Worm (Caenorhabditis elegans) whole organism, L1 larva: ENCODE results near the gene ceh-28.

Experiments
- aha-1 ChIP-seq: fragments of 150-350 bp; optimal IDR thresholded peaks from 2 replicates; lab custom pipeline; 2014; ENCODE audit warnings: missing biosample characterization, missing genetic modification characterization
- alr-1 ChIP-seq: fragments of 200-800 bp; sonication (Bioruptor generic); optimal IDR thresholded peaks from 2 replicates; lab custom pipeline; 2018; ENCODE audit warnings: borderline replicate concordance, mild to moderate bottlenecking, missing genetic modification characterization, missing compliant biosample characterization
- ama-1 ChIP-seq: fragments of 150-350 bp; optimal IDR thresholded peaks from 2 replicates; lab custom pipeline; 2014
- lin-39 ChIP-seq: fragments of 150-350 bp; optimal IDR thresholded peaks from 2 replicates; lab custom pipeline; 2014; ENCODE audit warnings: missing biosample characterization, missing genetic modification reagents, missing genetic modification characterization
- nhr-12 ChIP-seq: sonication (generic microtip); optimal IDR thresholded peaks from 2 replicates; lab custom pipeline; 2017; ENCODE audit warnings: missing biosample characterization, missing genetic modification characterization
- nhr-237 ChIP-seq: fragments of 150-350 bp; optimal IDR thresholded peaks from 2 replicates; lab custom pipeline; 2014; ENCODE audit warnings: missing biosample characterization, missing genetic modification characterization
- pag-3 ChIP-seq: sonication (generic microtip); optimal IDR thresholded peaks from 2 replicates; lab custom pipeline; 2017; ENCODE audit warnings: missing genetic modification characterization, mild to moderate bottlenecking, missing compliant biosample characterization, antibody characterized with exemption, borderline replicate concordance; ENCODE audit not compliant: insufficient read depth
- snpc-4 ChIP-seq: fragments of 150-350 bp; optimal IDR thresholded peaks from 2 replicates; lab custom pipeline; 2014; ENCODE audit warnings: missing biosample characterization, missing genetic modification characterization
- swsn-7 ChIP-seq: sonication (generic microtip); optimal IDR thresholded peaks from 2 replicates; lab custom pipeline; 2016; ENCODE audit warnings: missing genetic modification characterization, missing compliant biosample characterization
- unc-62 ChIP-seq: fragments of 150-350 bp; optimal IDR thresholded peaks from 2 replicates; lab custom pipeline; 2014; ENCODE audit warnings: missing biosample characterization, missing genetic modification reagents, missing genetic modification characterization
- zag-1 ChIP-seq: fragments of 150-350 bp; optimal IDR thresholded peaks from 2 replicates; lab custom pipeline; 2014; ENCODE audit warnings: missing biosample characterization, missing genetic modification characterization
- zip-4 ChIP-seq: fragments of 200-800 bp; sonication (Bioruptor generic); optimal IDR thresholded peaks from 2 replicates; lab custom pipeline; 2018; ENCODE audit warnings: mild to moderate bottlenecking, missing genetic modification characterization, moderate library complexity, missing compliant biosample characterization
- ztf-11 ChIP-seq, 2 experiments: sonication (generic microtip); optimal IDR thresholded peaks; 2 replicates each; lab custom pipeline; 2016 to 2017; ENCODE audit warnings: missing genetic modification characterization in 2 of 2, missing biosample characterization in 1 of 2, missing compliant biosample characterization in 1 of 2

ce11 chrX:13119900-13120299 lies 45.4 kb downstream of the ceh-28 start:
- no peak for TF ChIP-seq unc-62 (GFP tag; lab: Kevin White, UChicago)
- TF ChIP-seq snpc-4, result no peak
- TF ChIP-seq ama-1 (lab: Kevin White, UChicago), result no peak
- no peak for TF ChIP-seq alr-1 (tag; lab: Kevin White, UChicago)
- TF ChIP-seq lin-39 (tag; lab: Kevin White, UChicago), result no peak
- TF ChIP-seq aha-1 (tag; lab: Kevin White, UChicago), result no peak
- no peak for TF ChIP-seq zip-4 (GFP tag; lab: Kevin White, UChicago)
- no peak for TF ChIP-seq ztf-11 (tag; optimal IDR thresholded peaks at IDR 0.05; lab: Kevin White, UChicago)
- no peak for TF ChIP-seq swsn-7 (tag; lab: Kevin White, UChicago)
- no peak for TF ChIP-seq nhr-12 (tag; lab: Kevin White, UChicago)
- TF ChIP-seq nhr-237, result no peak
- no peak for TF ChIP-seq zag-1 (tag; lab: Kevin White, UChicago)
- no peak for TF ChIP-seq pag-3 (tag; lab: Kevin White, UChicago)
